Worm (Caenorhabditis elegans) whole organism, early embryonic: Measurements from ENCODE around the gene phy-3.

Experiments used
- F13C5.2 ChIP-seq: sonication (generic microtip); optimal IDR thresholded peaks from 2 replicates; lab custom pipeline; 2017; ENCODE audit warnings: mild to moderate bottlenecking, missing genetic modification characterization, inconsistent platforms, missing compliant biosample characterization
- aly-1 ChIP-seq: sonication (generic microtip); optimal IDR thresholded peaks from 2 replicates; lab custom pipeline; 2016; ENCODE audit warnings: missing genetic modification characterization, missing compliant biosample characterization
- ama-1 ChIP-seq: fragments of 150-350 bp; optimal IDR thresholded peaks from 2 replicates; lab custom pipeline; 2014
- ceh-36 ChIP-seq: sonication (generic microtip); optimal IDR thresholded peaks from 2 replicates; lab custom pipeline; 2016; ENCODE audit warnings: missing genetic modification characterization, inconsistent platforms, missing compliant biosample characterization
- ets-7 ChIP-seq: sonication (generic microtip); optimal IDR thresholded peaks from 2 replicates; lab custom pipeline; 2016; ENCODE audit warnings: missing genotype, missing genetic modification characterization, missing compliant biosample characterization
- flt-1 ChIP-seq: fragments of 200-800 bp; sonication (Bioruptor generic); IDR thresholded peaks from 2 replicates; pipeline ENCODE4 v1.3.6; 2022; ENCODE audit warnings: missing genetic modification characterization, missing compliant biosample characterization
- hmbx-1 ChIP-seq: sonication (generic microtip); optimal IDR thresholded peaks from 2 replicates; lab custom pipeline; 2016; ENCODE audit warnings: mild to moderate bottlenecking, missing genetic modification characterization, missing compliant biosample characterization
- hmg-4 ChIP-seq: fragments of 200-800 bp; sonication (Bioruptor generic); optimal IDR thresholded peaks from 2 replicates; lab custom pipeline; 2018; ENCODE audit warnings: mild to moderate bottlenecking, missing genetic modification characterization, missing compliant biosample characterization
- pes-1 ChIP-seq: fragments of 200-800 bp; sonication (Bioruptor generic); IDR thresholded peaks from 2 replicates; pipeline ENCODE4 v1.3.6; 2022; ENCODE audit warnings: missing genetic modification reagents, missing genetic modification characterization, missing compliant biosample characterization
- tbx-11 ChIP-seq: fragments of 200-800 bp; sonication (Bioruptor generic); IDR thresholded peaks from 2 replicates; pipeline ENCODE4 v1.3.6; 2022; ENCODE audit warnings: missing genetic modification characterization, missing compliant biosample characterization
- tra-4 ChIP-seq: sonication (generic microtip); optimal IDR thresholded peaks from 2 replicates; lab custom pipeline; 2017; ENCODE audit warnings: missing genetic modification characterization, missing compliant biosample characterization

DNA sequence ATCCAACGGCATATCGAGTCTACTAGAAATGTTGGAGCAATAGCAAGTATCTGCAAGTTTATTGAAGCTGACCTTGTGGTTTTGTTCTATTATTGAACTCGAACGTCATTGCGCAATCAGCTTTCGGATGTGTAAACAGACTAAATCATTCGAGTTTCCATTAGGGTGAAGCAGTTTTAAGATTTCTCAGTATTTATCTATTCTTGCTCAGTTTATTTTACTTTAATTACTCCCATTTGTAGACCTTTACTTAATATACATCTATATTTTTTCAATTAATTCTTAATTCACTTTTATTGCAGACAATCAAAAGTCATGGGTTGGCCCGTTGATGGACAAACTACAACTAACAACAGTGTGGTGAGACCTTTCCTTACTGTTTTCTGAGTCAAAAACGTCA, 47.7 kb downstream of the phy-3 start, which contains the start of gene F09C6.14:
- TF ChIP-seq hmg-4 (GFP tag; lab: Kevin White, UChicago) (no peak), tra-4 (tag; lab: Kevin White, UChicago) (no peak), aly-1 (tag; lab: Kevin White, UChicago) (no peak), hmbx-1 (tag; lab: Kevin White, UChicago) (no peak), tbx-11 (GFP tag; lab: Robert Waterston, UW) (no peak), ama-1 (no peak), flt-1 (GFP tag; lab: Robert Waterston, UW) (no peak), F13C5.2 (tag; lab: Kevin White, UChicago) (no peak), ceh-36 (tag; lab: Kevin White, UChicago) (no peak), ets-7 (tag; lab: Kevin White, UChicago) (no peak), pes-1 (GFP tag; lab: Robert Waterston, UW) (no peak)
